Fruit fly (Drosophila melanogaster) whole organism, embryonic: ENCODE measurements around the gene ssp3.

ENCODE experiments used
- B-H2 ChIP-seq: fragments of 200-800 bp; sonication (Bioruptor generic); optimal IDR thresholded peaks from 2 replicates; lab custom pipeline; 2018; ENCODE audit warnings: missing biosample characterization, mild to moderate bottlenecking, missing genetic modification characterization
- CG11085 ChIP-seq: fragments of 200-800 bp; sonication (Bioruptor generic); IDR thresholded peaks from 2 replicates; pipeline ENCODE4 v1.3.6; 2022; ENCODE audit warnings: missing biosample characterization, missing genetic modification characterization
- CG12391 ChIP-seq: fragments of 200-800 bp; sonication (Bioruptor generic); optimal IDR thresholded peaks from 3 replicates; lab custom pipeline; 2018; ENCODE audit warnings: missing biosample characterization, mild to moderate bottlenecking, missing genetic modification characterization, moderate library complexity
- CG14667 ChIP-seq: fragments of 200-800 bp; sonication (Bioruptor generic); IDR thresholded peaks from 2 replicates; pipeline ENCODE4 v1.3.6; 2022; ENCODE audit warnings: missing biosample characterization, missing genetic modification characterization
- CG14860 ChIP-seq: fragments of 200-800 bp; sonication (Bioruptor generic); IDR thresholded peaks from 3 replicates; pipeline ENCODE4 v1.3.6; 2022; ENCODE audit warnings: missing biosample characterization, missing genetic modification characterization; ENCODE audit not compliant: partially characterized antibody
- CG15011 ChIP-seq: fragments of 200-800 bp; sonication (Bioruptor generic); optimal IDR thresholded peaks from 3 replicates; lab custom pipeline; 2018; ENCODE audit warnings: missing biosample characterization, mild to moderate bottlenecking, missing genetic modification characterization
- CG15073 ChIP-seq: fragments of 200-800 bp; sonication (Bioruptor generic); optimal IDR thresholded peaks from 2 replicates; lab custom pipeline; 2016; ENCODE audit warnings: missing biosample characterization, missing genetic modification characterization
- CG15269 ChIP-seq: fragments of 200-800 bp; sonication (Bioruptor generic); optimal IDR thresholded peaks from 2 replicates; lab custom pipeline; 2018; ENCODE audit warnings: missing biosample characterization, mild to moderate bottlenecking, missing genetic modification characterization, moderate library complexity
- CG17186 ChIP-seq: fragments of 200-800 bp; sonication (Bioruptor generic); optimal IDR thresholded peaks from 3 replicates; lab custom pipeline; 2017; ENCODE audit warnings: missing biosample characterization, missing genetic modification reagents, missing genetic modification characterization
- CG18262 ChIP-seq: fragments of 200-800 bp; optimal IDR thresholded peaks from 3 replicates; lab custom pipeline; 2019; ENCODE audit warnings: missing biosample characterization, mild to moderate bottlenecking, missing genetic modification characterization, moderate library complexity
- CG18599 ChIP-seq: fragments of 200-800 bp; sonication (Bioruptor generic); optimal IDR thresholded peaks from 3 replicates; lab custom pipeline; 2017; ENCODE audit warnings: missing biosample characterization, missing genetic modification characterization, mild to moderate bottlenecking, moderate library complexity, missing genetic modification reagents
- CG2875 ChIP-seq: fragments of 200-800 bp; sonication (Bioruptor generic); optimal IDR thresholded peaks from 2 replicates; lab custom pipeline; 2017; ENCODE audit warnings: missing biosample characterization, mild to moderate bottlenecking, missing genetic modification characterization, missing genetic modification reagents
- CG32772 ChIP-seq: fragments of 200-800 bp; sonication (Bioruptor generic); IDR thresholded peaks from 2 replicates; pipeline ENCODE4 v1.3.6; 2022; ENCODE audit warnings: missing biosample characterization, missing genetic modification characterization
- CG3847 ChIP-seq: fragments of 200-800 bp; sonication (Bioruptor generic); IDR thresholded peaks from 2 replicates; pipeline ENCODE4 v1.3.6; 2022; ENCODE audit warnings: missing biosample characterization, missing genetic modification characterization
- CG4730 ChIP-seq: fragments of 200-800 bp; sonication (Bioruptor generic); IDR thresholded peaks from 2 replicates; pipeline ENCODE4 v1.3.6; 2022; ENCODE audit warnings: missing biosample characterization, missing genetic modification characterization
- CG6175 ChIP-seq: fragments of 200-800 bp; sonication (Bioruptor generic); IDR thresholded peaks from 3 replicates; pipeline ENCODE4 v1.3.6; 2022; ENCODE audit warnings: missing biosample characterization, missing genetic modification characterization
- CG6854 ChIP-seq: fragments of 200-800 bp; sonication (Bioruptor generic); optimal IDR thresholded peaks from 3 replicates; lab custom pipeline; 2017; ENCODE audit warnings: missing biosample characterization, mild to moderate bottlenecking, missing genetic modification characterization
- CG7372 ChIP-seq: fragments of 200-800 bp; sonication (Bioruptor generic); IDR thresholded peaks from 2 replicates; pipeline ENCODE4 v1.3.6; 2022; ENCODE audit warnings: missing biosample characterization, missing genetic modification characterization
- CG7839 ChIP-seq: fragments of 200-800 bp; sonication (Bioruptor generic); optimal IDR thresholded peaks from 3 replicates; lab custom pipeline; 2018; ENCODE audit warnings: missing biosample characterization, mild to moderate bottlenecking, missing genetic modification characterization, moderate library complexity
- CG9437 ChIP-seq: fragments of 200-800 bp; sonication (Bioruptor generic); optimal IDR thresholded peaks from 2 replicates; lab custom pipeline; 2018; ENCODE audit warnings: missing biosample characterization, mild to moderate bottlenecking, missing genetic modification characterization
- CTCF ChIP-seq: fragments of 200-800 bp; sonication (Bioruptor generic); optimal IDR thresholded peaks from 2 replicates; lab custom pipeline; 2017; ENCODE audit warnings: missing biosample characterization, mild to moderate bottlenecking, missing genetic modification characterization, moderate library complexity
- Ets97D ChIP-seq: fragments of 200-800 bp; sonication (Bioruptor generic); optimal IDR thresholded peaks from 3 replicates; lab custom pipeline; 2016; ENCODE audit warnings: missing biosample characterization, missing genetic modification characterization
- Hr39 ChIP-seq: fragments of >200 bp; optimal IDR thresholded peaks from 2 replicates; lab custom pipeline; 2017
- Hsf ChIP-seq: fragments of 200-800 bp; sonication (Bioruptor generic); optimal IDR thresholded peaks from 3 replicates; lab custom pipeline; 2016; ENCODE audit warnings: missing biosample characterization, missing genetic modification characterization
- Mrtf ChIP-seq: fragments of 200-800 bp; sonication (Bioruptor generic); IDR thresholded peaks from 3 replicates; pipeline ENCODE4 v1.3.6; 2022; ENCODE audit warnings: missing biosample characterization, missing genetic modification characterization
- Rx ChIP-seq: fragments of 200-800 bp; sonication (Bioruptor generic); IDR thresholded peaks from 2 replicates; pipeline ENCODE4 v1.3.6; 2022; ENCODE audit warnings: missing biosample characterization, missing genetic modification characterization
- Sry-δ ChIP-seq: fragments of 200-800 bp; sonication (Bioruptor generic); optimal IDR thresholded peaks from 2 replicates; lab custom pipeline; 2016; ENCODE audit warnings: missing biosample characterization, missing genetic modification characterization
- Xbp1 ChIP-seq: fragments of 200-800 bp; sonication (Bioruptor generic); optimal IDR thresholded peaks from 3 replicates; lab custom pipeline; 2016; ENCODE audit warnings: missing biosample characterization, mild to moderate bottlenecking, missing genetic modification characterization
- amos ChIP-seq: fragments of 200-800 bp; sonication (Bioruptor generic); IDR thresholded peaks from 2 replicates; pipeline ENCODE4 v1.3.6; 2022; ENCODE audit warnings: missing biosample characterization, missing genetic modification characterization; ENCODE audit not compliant: partially characterized antibody
- bcd ChIP-seq: fragments of 200-800 bp; sonication (Bioruptor generic); optimal IDR thresholded peaks from 2 replicates; lab custom pipeline; 2017; ENCODE audit warnings: missing biosample characterization, mild to moderate bottlenecking, missing genetic modification characterization
- cg ChIP-seq: fragments of 200-800 bp; sonication (Bioruptor generic); optimal IDR thresholded peaks from 3 replicates; lab custom pipeline; 2019; ENCODE audit warnings: missing biosample characterization, mild to moderate bottlenecking, missing genetic modification characterization, moderate library complexity
- cwo ChIP-seq: fragments of 200-800 bp; sonication (Bioruptor generic); optimal IDR thresholded peaks from 3 replicates; lab custom pipeline; 2017; ENCODE audit warnings: missing biosample characterization, missing genetic modification characterization, mild to moderate bottlenecking, moderate library complexity, missing genetic modification reagents
- eve ChIP-seq, 2 experiments: fragments of >200 bp; optimal IDR thresholded peaks; 2 replicates each; lab custom pipeline; 2017; ENCODE audit warnings: missing biosample characterization in 2 of 2, missing genetic modification characterization in 2 of 2
- gfzf ChIP-seq: fragments of 200-800 bp; sonication (Bioruptor generic); optimal IDR thresholded peaks from 2 replicates; lab custom pipeline; 2016; ENCODE audit warnings: missing biosample characterization, mild to moderate bottlenecking, missing genetic modification characterization, moderate library complexity
- her ChIP-seq: fragments of 200-800 bp; sonication (Bioruptor generic); optimal IDR thresholded peaks from 2 replicates; lab custom pipeline; 2016; ENCODE audit warnings: missing biosample characterization, missing genetic modification characterization
- kay ChIP-seq: fragments of 200-800 bp; sonication (Bioruptor generic); optimal IDR thresholded peaks from 2 replicates; lab custom pipeline; 2016; ENCODE audit warnings: missing biosample characterization, missing genetic modification characterization
- lov ChIP-seq, 2 experiments: fragments of 200-800 bp in 1 of 2; fragments of >200 bp in 1 of 2; sonication (Bioruptor generic) in 1 of 2; IDR thresholded peaks in 1 of 2; optimal IDR thresholded peaks in 1 of 2; 2 replicates in 1 of 2; 3 replicates in 1 of 2; pipeline versions ENCODE4 v1.3.6 to Lab custom; 2017 to 2022; ENCODE audit warnings: missing biosample characterization in 1 of 2, missing genetic modification characterization in 1 of 2
- luna ChIP-seq: fragments of 200-800 bp; sonication (Bioruptor generic); optimal IDR thresholded peaks from 2 replicates; lab custom pipeline; 2016; ENCODE audit warnings: missing biosample characterization, missing genetic modification characterization
- nau ChIP-seq: fragments of 200-800 bp; sonication (Bioruptor generic); optimal IDR thresholded peaks from 3 replicates; lab custom pipeline; 2017; ENCODE audit warnings: missing biosample characterization, mild to moderate bottlenecking, missing genetic modification characterization, missing genetic modification reagents
- nerfin-2 ChIP-seq: fragments of 200-800 bp; sonication (Bioruptor generic); IDR thresholded peaks from 2 replicates; pipeline ENCODE4 v1.3.6; 2022; ENCODE audit warnings: missing biosample characterization, missing genetic modification characterization; ENCODE audit not compliant: partially characterized antibody
- org-1 ChIP-seq: fragments of 200-800 bp; sonication (Bioruptor generic); optimal IDR thresholded peaks from 2 replicates; lab custom pipeline; 2017; ENCODE audit warnings: missing biosample characterization, missing genetic modification characterization
- pho ChIP-seq: fragments of 200-800 bp; sonication (Bioruptor generic); optimal IDR thresholded peaks from 2 replicates; lab custom pipeline; 2016; ENCODE audit warnings: missing biosample characterization, missing genetic modification characterization
- pum ChIP-seq: fragments of 200-800 bp; sonication (Bioruptor generic); optimal IDR thresholded peaks from 2 replicates; lab custom pipeline; 2016; ENCODE audit warnings: missing biosample characterization, missing genetic modification characterization
- sc ChIP-seq, 3 experiments: fragments of >200 bp in 2 of 3; fragments of 200-800 bp in 1 of 3; sonication (Bioruptor generic) in 1 of 3; optimal IDR thresholded peaks; 2 replicates in 2 of 3; 3 replicates in 1 of 3; lab custom pipeline; 2017; ENCODE audit warnings: mild to moderate bottlenecking in 1 of 3, missing biosample characterization in 1 of 3, missing genetic modification characterization in 1 of 3, missing genetic modification reagents in 1 of 3
- stc ChIP-seq: fragments of 200-800 bp; sonication (Bioruptor generic); IDR thresholded peaks from 2 replicates; pipeline ENCODE4 v1.3.6; 2022; ENCODE audit warnings: missing biosample characterization, missing genetic modification characterization
- tna ChIP-seq: fragments of 200-800 bp; sonication (Bioruptor generic); IDR thresholded peaks from 2 replicates; pipeline ENCODE4 v1.3.6; 2022; ENCODE audit warnings: missing biosample characterization, missing genetic modification characterization; ENCODE audit not compliant: partially characterized antibody
- tup ChIP-seq: fragments of 200-800 bp; sonication (Bioruptor generic); optimal IDR thresholded peaks from 2 replicates; lab custom pipeline; 2016; ENCODE audit warnings: missing biosample characterization, mild to moderate bottlenecking, missing genetic modification characterization, moderate library complexity
- vnd ChIP-seq: fragments of 200-800 bp; sonication (Bioruptor generic); IDR thresholded peaks from 3 replicates; pipeline ENCODE4 v1.3.6; 2022; ENCODE audit warnings: missing biosample characterization, missing genetic modification characterization; ENCODE audit not compliant: partially characterized antibody
- wek ChIP-seq: fragments of 200-800 bp; sonication (Bioruptor generic); optimal IDR thresholded peaks from 3 replicates; lab custom pipeline; 2018; ENCODE audit warnings: missing biosample characterization, mild to moderate bottlenecking, missing genetic modification characterization, moderate library complexity
- zen ChIP-seq: fragments of 200-800 bp; sonication (Bioruptor generic); optimal IDR thresholded peaks from 3 replicates; lab custom pipeline; 2018; ENCODE audit warnings: missing biosample characterization, mild to moderate bottlenecking, missing genetic modification characterization, moderate library complexity

ssp3 gene

dm6 chr2L:18899254-18899653 lies 44.5 kb downstream of the ssp3 start (continued):
- TF ChIP-seq CG15073 (GFP tag; lab: Kevin White, UChicago) (no peak), CTCF (peak; percentile 12), Rx (GFP tag; lab: Robert Waterston, UW) (peak; percentile 49; the same call in 1 of the 2 replicates), CG15011 (GFP tag; lab: Kevin White, UChicago) (no peak), wek (GFP tag; lab: Kevin White, UChicago) (no peak), CG15269 (tag; lab: Kevin White, UChicago) (peak; percentile 19), Hsf (GFP tag; lab: Kevin White, UChicago) (peak; percentile 73), CG4730 (no peak), zen (peak; percentile 72), CG18262 (tag; lab: Kevin White, UChicago) (peak; percentile 88), amos (GFP tag; lab: Robert Waterston, UW) (no peak), luna (GFP tag; lab: Kevin White, UChicago) (no peak), CG18599 (GFP tag; lab: Kevin White, UChicago) (peak; percentile 25), Mrtf (GFP tag; lab: Robert Waterston, UW) (no peak), bcd (GFP tag; lab: Kevin White, UChicago) (peak; percentile 59), sc (optimal IDR thresholded peaks at IDR 0.05; lab: Kevin White, UChicago) (no peak), sc (GFP tag; optimal IDR thresholded peaks at IDR 0.05; lab: Kevin White, UChicago) (peak; percentile 82), cg (GFP tag; lab: Kevin White, UChicago) (no peak), CG3847 (GFP tag; lab: Robert Waterston, UW) (no peak), vnd (GFP tag; lab: Robert Waterston, UW) (no peak), CG2875 (GFP tag; lab: Kevin White, UChicago) (peak; percentile 70), org-1 (GFP tag; lab: Kevin White, UChicago) (peak; percentile 19), CG32772 (GFP tag; lab: Robert Waterston, UW) (peak; percentile 63), Xbp1 (GFP tag; lab: Kevin White, UChicago) (peak; percentile 71), CG6854 (no peak), kay (GFP tag; lab: Kevin White, UChicago) (peak; percentile 4), pum (GFP tag; lab: Kevin White, UChicago) (peak; percentile 68), pho (GFP tag; lab: Kevin White, UChicago) (no peak), lov (optimal IDR thresholded peaks at IDR 0.05; lab: Kevin White, UChicago) (no peak), lov (GFP tag; IDR thresholded peaks at IDR 0.05; lab: Robert Waterston, UW) (peak; percentile 63; the same call in 1 of the 3 replicates), CG6175 (GFP tag; lab: Robert Waterston, UW) (no peak), CG14667 (GFP tag; lab: Robert Waterston, UW) (peak; percentile 47; the same call in 1 of the 2 replicates), Ets97D (GFP tag; lab: Kevin White, UChicago) (no peak), stc (GFP tag; lab: Robert Waterston, UW) (no peak), gfzf (GFP tag; lab: Kevin White, UChicago) (no peak), B-H2 (GFP tag; lab: Kevin White, UChicago) (no peak), CG14860 (GFP tag; lab: Robert Waterston, UW) (no peak), CG7372 (GFP tag; lab: Robert Waterston, UW) (no peak), tup (peak; percentile 81), tna (GFP tag; lab: Robert Waterston, UW) (no peak), her (GFP tag; lab: Kevin White, UChicago) (peak; percentile 17), CG17186 (GFP tag; lab: Kevin White, UChicago) (no peak), CG7839 (tag; lab: Kevin White, UChicago) (peak; percentile 73), eve (GFP tag; optimal IDR thresholded peaks at IDR 0.05; lab: Kevin White, UChicago) (peak in 1 of 2 experiments; percentile 65), CG9437 (GFP tag; lab: Kevin White, UChicago) (peak; percentile 20), cwo (GFP tag; lab: Kevin White, UChicago) (no peak), CG12391 (peak; percentile 76), nerfin-2 (no peak), nau (GFP tag; lab: Kevin White, UChicago) (no peak), Hr39 (no peak), CG11085 (GFP tag; lab: Robert Waterston, UW) (no peak), Sry-δ (GFP tag; lab: Kevin White, UChicago) (peak; percentile 5)
